Worm (Caenorhabditis elegans) whole organism, L1 larva: ENCODE measurements around the gene ZC266.1.

ENCODE experiments used
- C04F5.9 ChIP-seq: sonication (generic microtip); optimal IDR thresholded peaks from 2 replicates; lab custom pipeline; 2016; ENCODE audit warnings: missing genetic modification characterization, missing compliant biosample characterization
- alr-1 ChIP-seq: fragments of 200-800 bp; sonication (Bioruptor generic); optimal IDR thresholded peaks from 2 replicates; lab custom pipeline; 2018; ENCODE audit warnings: borderline replicate concordance, mild to moderate bottlenecking, missing genetic modification characterization, missing compliant biosample characterization
- aly-2 ChIP-seq: fragments of 150-350 bp; optimal IDR thresholded peaks from 2 replicates; lab custom pipeline; 2014; ENCODE audit warnings: missing biosample characterization, missing genetic modification characterization
- ama-1 ChIP-seq: fragments of 150-350 bp; optimal IDR thresholded peaks from 2 replicates; lab custom pipeline; 2014
- ceh-63 ChIP-seq: fragments of 200-800 bp; sonication (Bioruptor generic); optimal IDR thresholded peaks from 2 replicates; lab custom pipeline; 2018; ENCODE audit warnings: mild to moderate bottlenecking, missing genetic modification characterization, missing compliant biosample characterization
- ceh-90 ChIP-seq: sonication (generic microtip); optimal IDR thresholded peaks from 2 replicates; lab custom pipeline; 2016; ENCODE audit warnings: missing genetic modification characterization, missing compliant biosample characterization
- efl-1 ChIP-seq, 4 experiments: fragments of 150-350 bp; optimal IDR thresholded peaks in 3 of 4; peaks in 1 of 4; 1 replicate in 1 of 4; 2 replicates in 3 of 4; lab custom pipeline; 2014; ENCODE audit warnings: missing biosample characterization in 2 of 4, missing genetic modification characterization in 2 of 4, missing genetic modification reagents in 2 of 4
- efl-3 ChIP-seq: fragments of 200-800 bp; sonication (Bioruptor generic); optimal IDR thresholded peaks from 2 replicates; lab custom pipeline; 2018; ENCODE audit warnings: mild to moderate bottlenecking, missing genetic modification characterization, missing compliant biosample characterization
- egl-13 ChIP-seq: sonication (generic microtip); optimal IDR thresholded peaks from 2 replicates; lab custom pipeline; 2016; ENCODE audit warnings: missing genotype, missing genetic modification reagents, missing genetic modification characterization, missing compliant biosample characterization
- egl-27 ChIP-seq, 2 experiments: fragments of 150-350 bp in 1 of 2; sonication (generic microtip); optimal IDR thresholded peaks; 3 replicates each; lab custom pipeline; 2017 to 2018; ENCODE audit warnings: missing biosample characterization in 2 of 2, missing genetic modification characterization in 2 of 2, missing genetic modification reagents in 2 of 2
- elt-3 ChIP-seq, 6 experiments: fragments of 150-350 bp in 1 of 6; sonication (generic microtip); optimal IDR thresholded peaks; 2 replicates each; lab custom pipeline; 2017 to 2018; ENCODE audit warnings: missing biosample characterization in 6 of 6, missing genetic modification characterization in 6 of 6, inconsistent platforms in 1 of 6
- ets-5 ChIP-seq: fragments of 200-800 bp; sonication (Bioruptor generic); IDR thresholded peaks from 2 replicates; pipeline ENCODE4 v1.3.6; 2022; ENCODE audit warnings: missing genetic modification characterization, missing compliant biosample characterization
- fkh-4 ChIP-seq: sonication (generic microtip); optimal IDR thresholded peaks from 2 replicates; lab custom pipeline; 2016; ENCODE audit warnings: missing compliant biosample characterization, missing genetic modification characterization, borderline replicate concordance
- fos-1 ChIP-seq: fragments of 150-350 bp; optimal IDR thresholded peaks from 2 replicates; lab custom pipeline; 2014; ENCODE audit warnings: missing biosample characterization, missing genetic modification characterization
- grh-1 ChIP-seq: fragments of 200-800 bp; sonication (Bioruptor generic); IDR thresholded peaks from 2 replicates; pipeline ENCODE4 v1.3.6; 2022; ENCODE audit warnings: missing genetic modification reagents, missing genetic modification characterization, missing compliant biosample characterization
- hlh-4 ChIP-seq: sonication (generic microtip); optimal IDR thresholded peaks from 2 replicates; lab custom pipeline; 2016; ENCODE audit warnings: mild to moderate bottlenecking, missing genetic modification characterization, missing compliant biosample characterization
- hpl-2 ChIP-seq: fragments of 150-350 bp; optimal IDR thresholded peaks from 2 replicates; lab custom pipeline; 2014; ENCODE audit warnings: missing biosample characterization, missing genetic modification reagents, missing genetic modification characterization
- isw-1 ChIP-seq: fragments of 200-800 bp; sonication (Bioruptor generic); IDR thresholded peaks from 2 replicates; pipeline ENCODE4 v1.3.6; 2022; ENCODE audit warnings: missing genetic modification characterization, missing compliant biosample characterization
- lin-13 ChIP-seq: fragments of 150-350 bp; optimal IDR thresholded peaks from 2 replicates; lab custom pipeline; 2014; ENCODE audit warnings: missing biosample characterization, missing genetic modification reagents, missing genetic modification characterization
- lin-35 ChIP-seq, 2 experiments: fragments of 150-350 bp; optimal IDR thresholded peaks; 2 replicates each; lab custom pipeline; 2014; ENCODE audit warnings: missing biosample characterization in 2 of 2, missing genetic modification characterization in 2 of 2, missing genetic modification reagents in 2 of 2
- lir-3 ChIP-seq: sonication (generic microtip); optimal IDR thresholded peaks from 2 replicates; lab custom pipeline; 2016; ENCODE audit warnings: mild to moderate bottlenecking, missing genetic modification characterization, moderate library complexity, missing compliant biosample characterization; ENCODE audit not compliant: poor library complexity
- lsy-2 ChIP-seq, 2 experiments: fragments of 150-350 bp; optimal IDR thresholded peaks; 2 replicates each; lab custom pipeline; 2014; ENCODE audit warnings: missing biosample characterization in 2 of 2, missing genetic modification characterization in 2 of 2
- mab-9 ChIP-seq: fragments of 200-800 bp; sonication (Bioruptor generic); IDR thresholded peaks from 2 replicates; pipeline ENCODE4 v1.3.6; 2022; ENCODE audit warnings: missing genetic modification reagents, missing genetic modification characterization, missing compliant biosample characterization
- mdl-1 ChIP-seq, 2 experiments: fragments of 150-350 bp; optimal IDR thresholded peaks; 2 replicates each; lab custom pipeline; 2014 to 2017; ENCODE audit warnings: missing biosample characterization in 2 of 2, missing genetic modification characterization in 2 of 2, inconsistent platforms in 1 of 2
- nhr-11 ChIP-seq: fragments of 150-350 bp; optimal IDR thresholded peaks from 2 replicates; lab custom pipeline; 2014; ENCODE audit warnings: missing biosample characterization, missing genetic modification characterization
- nhr-19 ChIP-seq: fragments of 200-800 bp; sonication (Bioruptor generic); conservative IDR thresholded peaks from 2 replicates; pipeline ENCODE4 v1.3.6; 2022; ENCODE audit warnings: missing genetic modification characterization, missing compliant biosample characterization
- nhr-20 ChIP-seq: sonication (generic microtip); optimal IDR thresholded peaks from 2 replicates; lab custom pipeline; 2016; ENCODE audit warnings: mild to moderate bottlenecking, missing genetic modification characterization, missing compliant biosample characterization
- nhr-237 ChIP-seq: fragments of 150-350 bp; optimal IDR thresholded peaks from 2 replicates; lab custom pipeline; 2014; ENCODE audit warnings: missing biosample characterization, missing genetic modification characterization
- nhr-28 ChIP-seq: fragments of 150-350 bp; optimal IDR thresholded peaks from 2 replicates; lab custom pipeline; 2014; ENCODE audit warnings: missing biosample characterization, missing genetic modification characterization
- nhr-76 ChIP-seq: sonication (generic microtip); optimal IDR thresholded peaks from 2 replicates; lab custom pipeline; 2017; ENCODE audit warnings: missing biosample characterization, missing genetic modification characterization
- nhr-77 ChIP-seq: fragments of 150-350 bp; optimal IDR thresholded peaks from 2 replicates; lab custom pipeline; 2014; ENCODE audit warnings: missing biosample characterization, missing genetic modification characterization
- nhr-85 ChIP-seq: sonication (generic microtip); peaks from one replicate; lab custom pipeline; 2016; ENCODE audit warnings: missing genetic modification characterization, inconsistent platforms, missing compliant biosample characterization
- nhr-90 ChIP-seq: sonication (generic microtip); optimal IDR thresholded peaks from 2 replicates; lab custom pipeline; 2016; ENCODE audit warnings: mild to moderate bottlenecking, missing genetic modification characterization, missing compliant biosample characterization; ENCODE audit not compliant: poor library complexity
- rnt-1 ChIP-seq: sonication (generic microtip); optimal IDR thresholded peaks from 2 replicates; lab custom pipeline; 2016; ENCODE audit warnings: mild to moderate bottlenecking, missing genetic modification characterization, moderate library complexity, missing compliant biosample characterization
- tbx-2 ChIP-seq: sonication (generic microtip); optimal IDR thresholded peaks from 2 replicates; lab custom pipeline; 2016; ENCODE audit warnings: missing genetic modification characterization, missing compliant biosample characterization
- tlp-1 ChIP-seq: fragments of 150-350 bp; optimal IDR thresholded peaks from 2 replicates; lab custom pipeline; 2014; ENCODE audit warnings: missing biosample characterization, missing genetic modification characterization
- unc-30 ChIP-seq: sonication (generic microtip); optimal IDR thresholded peaks from 2 replicates; lab custom pipeline; 2017; ENCODE audit warnings: missing biosample characterization, missing genetic modification characterization
- unc-62 ChIP-seq: fragments of 150-350 bp; optimal IDR thresholded peaks from 2 replicates; lab custom pipeline; 2014; ENCODE audit warnings: missing biosample characterization, missing genetic modification reagents, missing genetic modification characterization
- xbp-1 ChIP-seq: sonication (generic microtip); optimal IDR thresholded peaks from 2 replicates; lab custom pipeline; 2016; ENCODE audit warnings: missing genetic modification characterization, missing compliant biosample characterization
- zag-1 ChIP-seq: fragments of 150-350 bp; optimal IDR thresholded peaks from 2 replicates; lab custom pipeline; 2014; ENCODE audit warnings: missing biosample characterization, missing genetic modification characterization
- zip-4 ChIP-seq: fragments of 200-800 bp; sonication (Bioruptor generic); optimal IDR thresholded peaks from 2 replicates; lab custom pipeline; 2018; ENCODE audit warnings: mild to moderate bottlenecking, missing genetic modification characterization, moderate library complexity, missing compliant biosample characterization

The ZC266.1 gene

ce11 chrV:4676092-4676491 is 24.0 kb downstream of the ZC266.1 start, which contains the start of gene K03B4.6:
Gene K03B4.6, minus strand, starts transcription at chrV:4676192.
- TF ChIP-seq elt-3 (tag; optimal IDR thresholded peaks at IDR 0.05; lab: Kevin White, UChicago) (no peak), ceh-63 (no peak), xbp-1 (tag; lab: Kevin White, UChicago) (no peak), lin-13 (GFP tag; lab: Kevin White, UChicago) (no peak), ama-1 (lab: Kevin White, UChicago) (no peak), zag-1 (tag; lab: Kevin White, UChicago) (no peak), C04F5.9 (tag; lab: Kevin White, UChicago) (no peak), nhr-19 (no peak), ets-5 (no peak), lir-3 (tag; lab: Kevin White, UChicago) (no peak)
- TF ChIP-seq, all 84 proteins: peak for 0

DNA sequence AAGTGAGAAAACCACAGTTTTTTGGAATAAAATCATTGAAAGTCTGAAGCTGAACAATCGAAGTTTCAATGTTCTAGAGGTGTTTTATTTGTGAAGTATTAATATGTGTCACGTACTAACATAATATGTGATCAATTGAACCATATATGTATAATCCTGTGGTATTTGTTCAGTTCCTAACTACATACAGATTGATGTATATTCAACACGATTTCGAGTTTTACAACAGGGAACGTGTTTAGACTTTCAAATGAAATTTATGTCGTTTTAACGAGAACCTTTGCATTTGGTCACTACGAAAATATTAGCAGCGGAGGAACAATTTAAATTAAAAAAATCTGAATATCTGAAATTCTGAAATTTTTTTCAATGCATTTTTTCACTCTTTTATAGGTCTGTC is 25.6 kb downstream of the ZC266.1 start, which contains the start of gene K03B4.8:
K03B4.8 (minus strand) TSS at position 101 of the 400 bp plus-strand sequence.
- TF ChIP-seq hpl-2 (GFP tag; lab: Kevin White, UChicago) = no peak
- no peak for TF ChIP-seq ceh-90
- no peak for TF ChIP-seq fos-1 (tag; lab: Kevin White, UChicago)
- no peak for TF ChIP-seq nhr-77 (tag; lab: Kevin White, UChicago)
- TF ChIP-seq isw-1 (GFP tag; lab: Robert Waterston, UW) = no peak

DNA sequence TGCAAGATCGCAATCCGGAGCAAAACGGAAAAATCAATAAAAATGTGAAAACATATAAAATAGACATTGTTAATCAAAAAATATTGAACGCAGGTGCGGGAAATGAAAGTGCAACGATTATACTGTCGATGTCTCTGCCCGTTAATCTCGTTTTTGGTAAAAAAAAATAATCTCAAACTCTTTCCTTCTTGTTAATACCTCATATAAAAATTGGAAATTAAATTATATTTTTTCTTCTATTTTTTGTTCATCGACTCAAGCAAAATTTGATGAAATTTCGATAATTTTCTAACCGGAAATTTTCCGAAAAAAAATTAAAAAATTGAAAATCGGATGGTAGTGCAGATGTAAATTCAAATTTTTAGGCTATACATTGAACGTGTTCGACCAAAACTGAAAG is 27.6 kb downstream of the ZC266.1 start, which contains the start of gene K03B4.9:
K03B4.9 (minus strand) TSS at position 101 of the 400 bp plus-strand sequence.
- TF ChIP-seq ets-5 (no peak), egl-13 (no peak), alr-1 (tag; lab: Kevin White, UChicago) (no peak), nhr-76 (tag; lab: Kevin White, UChicago) (no peak), hlh-4 (no peak), aly-2 (tag; lab: Kevin White, UChicago) (no peak), nhr-20 (tag; lab: Kevin White, UChicago) (no peak), ama-1 (lab: Kevin White, UChicago) (no peak), fos-1 (tag; lab: Kevin White, UChicago) (no peak), nhr-85 (tag; lab: Kevin White, UChicago) (no peak), rnt-1 (tag; lab: Kevin White, UChicago) (no peak), mdl-1 (tag; optimal IDR thresholded peaks at IDR 0.05; lab: Kevin White, UChicago) (no peak)

- TF ChIP-seq alr-1 (tag; lab: Kevin White, UChicago) (no peak), nhr-11 (tag; lab: Kevin White, UChicago) (no peak), efl-1 (optimal IDR thresholded peaks at IDR 0.05; lab: Kevin White, UChicago) (no peak), efl-1 (GFP tag; optimal IDR thresholded peaks at IDR 0.05 in 1 of 2; lab: Kevin White, UChicago) (no peak), ceh-63 (no peak), hlh-4 (no peak), isw-1 (GFP tag; lab: Robert Waterston, UW) (no peak), mab-9 (GFP tag; lab: Robert Waterston, UW) (no peak), nhr-20 (tag; lab: Kevin White, UChicago) (no peak)
These were observed 31.5 kb downstream of the ZC266.1 start, which contains the start of gene srx-77 for ce11 chrV:4668636-4669035. Gene srx-77, minus strand, starts transcription at chrV:4668736.

DNA sequence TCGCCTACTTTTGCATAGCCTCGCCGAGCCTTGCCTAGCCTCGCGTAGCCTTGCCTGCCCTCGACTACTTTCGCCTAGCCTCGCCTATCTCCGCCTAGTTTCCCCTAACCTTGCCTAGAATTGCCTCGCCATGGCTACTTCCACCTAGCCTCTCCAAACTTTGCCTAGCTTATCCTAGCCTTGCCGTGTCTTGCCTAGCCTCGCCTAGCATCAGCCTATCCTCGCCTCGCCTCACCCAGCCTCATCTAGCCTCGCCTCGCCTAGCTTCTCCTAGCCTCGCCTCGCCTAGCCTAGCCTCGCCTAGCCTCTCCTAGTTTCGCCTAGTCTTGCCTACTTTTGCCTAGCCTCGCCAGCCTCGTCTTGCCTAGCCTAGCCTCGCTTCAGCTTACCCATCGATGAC is 33.0 kb downstream of the ZC266.1 start:
- TF ChIP-seq mdl-1 (tag; optimal IDR thresholded peaks at IDR 0.05; lab: Kevin White, UChicago) (no peak), nhr-237 (tag; lab: Kevin White, UChicago) (no peak), nhr-19 (no peak), zip-4 (GFP tag; lab: Kevin White, UChicago) (no peak), nhr-28 (tag; lab: Kevin White, UChicago) (no peak), tbx-2 (no peak), isw-1 (GFP tag; lab: Robert Waterston, UW) (no peak), alr-1 (tag; lab: Kevin White, UChicago) (no peak)

DNA sequence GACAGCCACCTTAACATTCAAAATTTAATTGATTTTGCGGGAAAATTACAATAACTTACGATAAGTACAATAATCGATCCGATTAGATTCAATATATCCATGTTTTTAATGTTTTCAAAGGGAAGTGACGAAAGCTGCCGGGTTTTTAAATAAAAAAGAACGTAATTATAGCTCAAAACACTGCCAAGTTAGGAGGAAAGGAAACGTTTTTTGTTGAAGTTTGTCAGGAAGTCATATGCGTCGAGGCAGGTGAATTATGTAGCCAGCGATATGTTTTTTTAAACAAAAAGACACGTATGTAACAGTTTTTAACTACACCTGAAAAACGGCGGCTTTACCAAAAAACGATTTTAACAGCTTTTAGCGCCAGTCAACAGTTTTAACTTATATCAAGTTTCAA is 34.4 kb downstream of the ZC266.1 start, which contains the start of gene srx-73:
srx-73 (minus strand) TSS at position 101 of the 400 bp plus-strand sequence.
- no peak for TF ChIP-seq unc-62 (GFP tag; lab: Kevin White, UChicago)
- TF ChIP-seq nhr-237 (tag; lab: Kevin White, UChicago) = no peak
- TF ChIP-seq tlp-1 (tag; lab: Kevin White, UChicago) = no peak
- no peak for TF ChIP-seq nhr-90 (tag; lab: Kevin White, UChicago)
- TF ChIP-seq fkh-4 (tag; lab: Kevin White, UChicago) = no peak
- no peak for TF ChIP-seq fos-1 (tag; lab: Kevin White, UChicago)
- TF ChIP-seq egl-13 = no peak
- TF ChIP-seq unc-30 (tag; lab: Kevin White, UChicago) = no peak
- no peak for TF ChIP-seq lsy-2 (tag; optimal IDR thresholded peaks at IDR 0.05; lab: Kevin White, UChicago)
- no peak for TF ChIP-seq grh-1 (GFP tag; lab: Robert Waterston, UW)
- no peak for TF ChIP-seq egl-27 (tag; optimal IDR thresholded peaks at IDR 0.05; lab: Kevin White, UChicago)
- TF ChIP-seq tbx-2 = no peak
- no peak for TF ChIP-seq efl-1 (optimal IDR thresholded peaks at IDR 0.05; lab: Kevin White, UChicago)
- no peak for TF ChIP-seq efl-1 (GFP tag; optimal IDR thresholded peaks at IDR 0.05 in 1 of 2; lab: Kevin White, UChicago)
- TF ChIP-seq efl-3 (GFP tag; lab: Kevin White, UChicago) = no peak
- TF ChIP-seq ceh-90 = no peak
- no peak for TF ChIP-seq ceh-63
- no peak for TF ChIP-seq lin-35 (GFP tag; optimal IDR thresholded peaks at IDR 0.05; lab: Kevin White, UChicago)
